Fruit fly (Drosophila melanogaster): ENCODE results near the gene Hsp26.

Hsp26 gene

dm6 chr3L:9383345-9384075, 6.3 kb upstream of the Hsp26 start, which contains the start of gene Hsp27 (continued):
- TF ChIP-seq CG6175 (GFP tag; IDR thresholded peaks at IDR 0.05) = peak; percentile 97
- peak in 1 of 2 experiments; percentile 97 for TF ChIP-seq Eip74EF (GFP tag; optimal IDR thresholded peaks at IDR 0.05)
- peak; percentile 96 for TF ChIP-seq CG3847 (GFP tag; IDR thresholded peaks at IDR 0.05)
- TF ChIP-seq CG4282 (GFP tag; optimal IDR thresholded peaks at IDR 0.05) = peak; percentile 62
- peak in 1 of 2 experiments; percentile 92 for TF ChIP-seq Hr78 (GFP tag; optimal IDR thresholded peaks at IDR 0.05)
- peak; percentile 92 for TF ChIP-seq Hand (GFP tag; optimal IDR thresholded peaks at IDR 0.05)
- peak; percentile 80 for TF ChIP-seq her (GFP tag; optimal IDR thresholded peaks at IDR 0.05)
- peak; percentile 94 for TF ChIP-seq CG2889 (GFP tag; IDR thresholded peaks at IDR 0.05)
- peak; percentile 97 for TF ChIP-seq CG3281 (GFP tag; optimal IDR thresholded peaks at IDR 0.05)
- peak; percentile 96 for TF ChIP-seq wdn (GFP tag; IDR thresholded peaks at IDR 0.05)
- peak; percentile 75 for TF ChIP-seq ab (GFP tag; optimal IDR thresholded peaks at IDR 0.05)
- peak; percentile 99 for TF ChIP-seq sens (GFP tag)
- peak; percentile 97 for TF ChIP-seq CG11504 (tag; optimal IDR thresholded peaks at IDR 0.05)
- peak; percentile 92 for TF ChIP-seq bowl (GFP tag; IDR thresholded peaks at IDR 0.05)
- peak; percentile 40 for TF ChIP-seq Dref (GFP tag; IDR thresholded peaks at IDR 0.05)
- peak; percentile 50 for TF ChIP-seq Elba2 (GFP tag; optimal IDR thresholded peaks at IDR 0.05)
- TF ChIP-seq CG13287 (GFP tag; IDR thresholded peaks at IDR 0.05; ENCODE audit: partially characterized antibody) = no peak; the same call in 1 of the 2 replicates
- TF ChIP-seq Sox102F (GFP tag; optimal IDR thresholded peaks at IDR 0.05) = peak; percentile 99
- peak; percentile 80 for TF ChIP-seq CG3995 (GFP tag; optimal IDR thresholded peaks at IDR 0.05)
- peak; percentile 98 for TF ChIP-seq gsb-n (tag; optimal IDR thresholded peaks at IDR 0.05)
- TF ChIP-seq Sry-β (GFP tag; optimal IDR thresholded peaks at IDR 0.05) = peak; percentile 70
- peak; percentile 86 for TF ChIP-seq CG8944 (GFP tag; optimal IDR thresholded peaks at IDR 0.05)
- TF ChIP-seq CG14014 (GFP tag; IDR thresholded peaks at IDR 0.05) = peak; percentile 96
- no peak for TF ChIP-seq CG6791 (GFP tag; IDR thresholded peaks at IDR 0.05; ENCODE audit: partially characterized antibody)
- peak; percentile 97 for TF ChIP-seq CG16779 (GFP tag; IDR thresholded peaks at IDR 0.05)
- peak; percentile 93 for TF ChIP-seq Doc2 (GFP tag; IDR thresholded peaks at IDR 0.05)
- peak; percentile 96 for TF ChIP-seq jumu (GFP tag; optimal IDR thresholded peaks at IDR 0.05)
- TF ChIP-seq hb (GFP tag; IDR thresholded peaks at IDR 0.05; ENCODE audit: partially characterized antibody) = no peak
- TF ChIP-seq ttk (GFP tag; IDR thresholded peaks at IDR 0.05) = peak; percentile 98
- TF ChIP-seq Fer2 (tag; optimal IDR thresholded peaks at IDR 0.05) = peak; percentile 88
- peak; percentile 98 for TF ChIP-seq CG3407 (GFP tag; optimal IDR thresholded peaks at IDR 0.05)
- peak; percentile 96 for TF ChIP-seq jing (GFP tag; optimal IDR thresholded peaks at IDR 0.05)
- TF ChIP-seq slbo (GFP tag; IDR thresholded peaks at IDR 0.05) = peak; percentile 99
- no peak for TF ChIP-seq zen2 (GFP tag; IDR thresholded peaks at IDR 0.05; ENCODE audit: partially characterized antibody)
- TF ChIP-seq CG4404 (GFP tag; IDR thresholded peaks at IDR 0.05) = peak; percentile 99
- peak; percentile 87 for TF ChIP-seq CG16863 (GFP tag; optimal IDR thresholded peaks at IDR 0.05)
- TF ChIP-seq CG34376 (GFP tag; optimal IDR thresholded peaks at IDR 0.05) = peak; percentile 94
- peak; percentile 85 for TF ChIP-seq CG15073 (GFP tag; optimal IDR thresholded peaks at IDR 0.05)
- peak; percentile 99 for TF ChIP-seq gem (tag; optimal IDR thresholded peaks at IDR 0.05)
- peak; percentile 98 for TF ChIP-seq Hmr (GFP tag; optimal IDR thresholded peaks at IDR 0.05)
- 0 out of 4 replicates have a peak, but pooled peaks have one; percentile 33 for TF ChIP-seq Dll (GFP tag; IDR thresholded peaks at IDR 0.05; ENCODE audit: partially characterized antibody)
- TF ChIP-seq fru (optimal IDR thresholded peaks at IDR 0.05) = no peak
- TF ChIP-seq Xrp1 (GFP tag; IDR thresholded peaks at IDR 0.05) = peak; percentile 99
- TF ChIP-seq crp (GFP tag; optimal IDR thresholded peaks at IDR 0.05) = peak; percentile 4 to 66
- TF ChIP-seq salm (tag; optimal IDR thresholded peaks at IDR 0.05) = peak; percentile 97
- TF ChIP-seq CG14860 (GFP tag; IDR thresholded peaks at IDR 0.05; ENCODE audit: partially characterized antibody) = no peak
- TF ChIP-seq CG10147 (GFP tag; optimal IDR thresholded peaks at IDR 0.05) = peak; percentile 96
- TF ChIP-seq CG2678 (tag; optimal IDR thresholded peaks at IDR 0.05) = peak; percentile 98
- TF ChIP-seq ro (GFP tag; IDR thresholded peaks at IDR 0.05) = peak; percentile 96
